Fruit fly (Drosophila melanogaster): ENCODE measurements around the gene CG7246.

DNA sequence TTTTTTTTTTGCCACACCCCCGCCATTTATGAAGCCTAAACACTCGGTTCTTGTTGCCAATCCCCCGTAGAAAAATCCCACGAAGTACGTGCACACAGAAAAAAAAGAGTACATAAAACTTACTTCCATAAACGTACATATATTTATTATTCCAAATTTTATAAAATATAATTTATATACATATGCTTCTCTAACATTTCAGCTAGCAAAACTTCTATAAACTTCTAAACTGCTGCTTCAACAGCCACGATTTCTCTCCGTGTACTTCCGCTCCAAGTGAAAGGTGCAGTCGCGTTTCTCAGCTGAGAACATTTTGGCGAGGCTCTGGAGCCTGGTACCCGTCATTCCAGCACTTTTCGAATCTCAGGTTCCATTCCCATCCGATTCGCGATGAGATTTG is 18.2 kb downstream of the CG7246 start:
- TF ChIP-seq B-H2 (GFP tag; optimal IDR thresholded peaks at IDR 0.05) (no peak), chinmo (GFP tag; IDR thresholded peaks at IDR 0.05; ENCODE audit: partially characterized antibody) (no peak), CG17359 (tag; optimal IDR thresholded peaks at IDR 0.05) (no peak), bsh (GFP tag; optimal IDR thresholded peaks at IDR 0.05) (peak in 1 of 2 experiments; percentile 5), esg (GFP tag; conservative IDR thresholded peaks at IDR 0.05) (peak; percentile 26; the same call in 1 of the 2 replicates), schlank (tag; optimal IDR thresholded peaks at IDR 0.05) (no peak), E2f2 (GFP tag; IDR thresholded peaks at IDR 0.05) (no peak), run (tag; optimal IDR thresholded peaks at IDR 0.05) (no peak)
